Worm (Caenorhabditis elegans) whole organism, L3 larva: ENCODE data around the gene ZK813.5.

Source experiments
- ceh-28 ChIP-seq: fragments of 150-350 bp; optimal IDR thresholded peaks from 2 replicates; lab custom pipeline; 2014; ENCODE audit warnings: missing biosample characterization, missing genetic modification reagents, missing genetic modification characterization
- fkh-10 ChIP-seq: sonication (generic microtip); optimal IDR thresholded peaks from 2 replicates; lab custom pipeline; 2017; ENCODE audit warnings: missing biosample characterization, missing genetic modification reagents, missing genetic modification characterization
- fkh-2 ChIP-seq: fragments of 150-350 bp; optimal IDR thresholded peaks from 2 replicates; lab custom pipeline; 2014; ENCODE audit warnings: missing biosample characterization, missing genetic modification reagents, missing genetic modification characterization

DNA sequence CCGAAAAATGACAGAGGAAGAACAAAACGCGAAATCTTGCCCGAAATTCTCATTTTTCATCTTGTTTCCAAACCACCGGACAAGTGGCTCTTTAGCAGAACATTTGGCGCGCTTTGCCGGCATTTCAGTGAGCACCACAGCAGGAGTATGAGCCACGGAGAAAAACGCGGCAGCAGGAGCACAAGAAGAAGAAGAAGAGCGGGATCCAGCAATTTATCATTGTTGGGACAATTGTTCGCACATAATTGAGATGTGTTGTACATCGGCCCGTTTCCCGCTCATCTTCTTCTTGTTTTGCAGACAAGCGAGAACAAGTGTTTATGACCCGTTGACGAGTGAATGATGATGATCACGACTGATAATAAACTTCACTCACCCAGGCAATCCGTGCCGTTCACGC is 4.5 kb upstream of the ZK813.5 start:
- TF ChIP-seq ceh-28 (tag; lab: Kevin White, UChicago): no peak
- TF ChIP-seq fkh-10: no peak
- TF ChIP-seq fkh-2 (tag; lab: Kevin White, UChicago): no peak
